4 fruit fly cellular contexts compared by ENCODE assay signal in genomic region chr2L:1902904-1903303, dm6.
TF ChIP-seq lines count a peak whose summit lies in the region.

No protein-coding gene starts in this region.

- no peak for TF ChIP-seq CTCF in whole organism, embryonic (GFP tag; optimal IDR thresholded peaks at IDR 0.05; lab: Kevin White, UChicago)

TF ChIP-seq in whole organism, embryonic, 481 proteins besides CTCF, POLR2A, EP300 and RAD21 (continues in another document):
- no peak for TF ChIP-seq Aef1 (GFP tag; IDR thresholded peaks at IDR 0.05; lab: Robert Waterston, UW)
- no peak for TF ChIP-seq Hr51 (GFP tag; optimal IDR thresholded peaks at IDR 0.05; lab: Kevin White, UChicago)
- TF ChIP-seq Bgb (GFP tag; IDR thresholded peaks at IDR 0.05; lab: Robert Waterston, UW; ENCODE audit: partially characterized antibody) = no peak
- TF ChIP-seq ATbp (GFP tag; optimal IDR thresholded peaks at IDR 0.05; lab: Kevin White, UChicago) = no peak
- no peak for TF ChIP-seq Oli (tag; optimal IDR thresholded peaks at IDR 0.05; lab: Kevin White, UChicago)
- no peak for TF ChIP-seq CG7271 (tag; optimal IDR thresholded peaks at IDR 0.05; lab: Kevin White, UChicago)
- no peak for TF ChIP-seq fru (optimal IDR thresholded peaks at IDR 0.05; lab: Kevin White, UChicago)
- TF ChIP-seq CG2199 (GFP tag; IDR thresholded peaks at IDR 0.05; lab: Robert Waterston, UW) = 0 out of 3 replicates have a peak, but pooled peaks have one; percentile 22
- TF ChIP-seq Dbx (GFP tag; IDR thresholded peaks at IDR 0.05; lab: Robert Waterston, UW) = 0 out of 3 replicates have a peak, but pooled peaks have one; percentile 8
- TF ChIP-seq fd64A (GFP tag; optimal IDR thresholded peaks at IDR 0.05; lab: Kevin White, UChicago) = no peak
- TF ChIP-seq chinmo (GFP tag; IDR thresholded peaks at IDR 0.05; lab: Robert Waterston, UW; ENCODE audit: partially characterized antibody) = peak; percentile 49; the same call in 1 of the 4 replicates
- TF ChIP-seq danr (GFP tag; IDR thresholded peaks at IDR 0.05; lab: Robert Waterston, UW) = no peak
- TF ChIP-seq CG8089 (GFP tag; optimal IDR thresholded peaks at IDR 0.05; lab: Kevin White, UChicago) = no peak
- no peak for TF ChIP-seq gro (GFP tag; optimal IDR thresholded peaks at IDR 0.05; lab: Kevin White, UChicago)
- peak in 1 of 2 experiments; percentile 76 for TF ChIP-seq Pdp1 (GFP tag; optimal IDR thresholded peaks at IDR 0.05; lab: Kevin White, UChicago)
- TF ChIP-seq CG6254 (GFP tag; optimal IDR thresholded peaks at IDR 0.05; lab: Kevin White, UChicago) = no peak
- no peak for TF ChIP-seq Scr (GFP tag; IDR thresholded peaks at IDR 0.05; lab: Robert Waterston, UW; ENCODE audit: partially characterized antibody)
- 0 out of 2 replicates have a peak, but pooled peaks have one; percentile 18 for TF ChIP-seq crol (GFP tag; IDR thresholded peaks at IDR 0.05; lab: Robert Waterston, UW)
- TF ChIP-seq dati (GFP tag; IDR thresholded peaks at IDR 0.05; lab: Robert Waterston, UW) = no peak
- TF ChIP-seq slou (GFP tag; optimal IDR thresholded peaks at IDR 0.05; lab: Kevin White, UChicago) = no peak
- peak; percentile 95 for TF ChIP-seq CG10431 (GFP tag; optimal IDR thresholded peaks at IDR 0.05; lab: Kevin White, UChicago)
- TF ChIP-seq sens (GFP tag; lab: Kevin White, UChicago) = peak; percentile 49

TF ChIP-seq in whole organism, prepupa, 60 proteins besides CTCF, POLR2A, EP300 and RAD21:
- 0 out of 3 replicates have a peak, but pooled peaks have one; percentile 10 for TF ChIP-seq CG6163 (GFP tag; IDR thresholded peaks at IDR 0.05; lab: Robert Waterston, UW)
- TF ChIP-seq Hr39 (GFP tag; optimal IDR thresholded peaks at IDR 0.05; lab: Kevin White, UChicago) = no peak
- TF ChIP-seq Sox15 (GFP tag; optimal IDR thresholded peaks at IDR 0.05; lab: Kevin White, UChicago) = no peak

TF ChIP-seq in whole organism, pupa, 21 proteins besides CTCF, POLR2A, EP300 and RAD21:
- TF ChIP-seq CG32121 (GFP tag; IDR thresholded peaks at IDR 0.05; lab: Robert Waterston, UW) = 0 out of 2 replicates have a peak, but pooled peaks have one; percentile 31
- peak; percentile 25; the same call in 1 of the 3 replicates for TF ChIP-seq fd96Ca (GFP tag; IDR thresholded peaks at IDR 0.05; lab: Robert Waterston, UW)
- no peak for TF ChIP-seq Ets98B (GFP tag; IDR thresholded peaks at IDR 0.05; lab: Robert Waterston, UW)
- no peak for TF ChIP-seq Pif1B (GFP tag; optimal IDR thresholded peaks at IDR 0.05; lab: Kevin White, UChicago)
- no peak for TF ChIP-seq Snoo (tag; optimal IDR thresholded peaks at IDR 0.05; lab: Kevin White, UChicago)
- TF ChIP-seq CG10348 (GFP tag; IDR thresholded peaks at IDR 0.05; lab: Robert Waterston, UW) = 0 out of 2 replicates have a peak, but pooled peaks have one; percentile 24
- no peak for TF ChIP-seq CG8159 (tag; optimal IDR thresholded peaks at IDR 0.05; lab: Kevin White, UChicago)

TF ChIP-seq in whole organism, wandering third instar larva, 38 proteins besides CTCF, POLR2A, EP300 and RAD21:
- TF ChIP-seq OdsH (GFP tag; optimal IDR thresholded peaks at IDR 0.05; lab: Kevin White, UChicago) (no peak), GATAd (GFP tag; optimal IDR thresholded peaks at IDR 0.05; lab: Kevin White, UChicago) (no peak), Rel (GFP tag; optimal IDR thresholded peaks at IDR 0.05; lab: Kevin White, UChicago) (no peak), Rel (tag; optimal IDR thresholded peaks at IDR 0.05; lab: Kevin White, UChicago) (peak; percentile 41)
